Worm (Caenorhabditis elegans) whole organism, late embryonic: Measurements from ENCODE around the gene Y61A9LA.3.

Source experiments
- ama-1 ChIP-seq: fragments of 150-350 bp; optimal IDR thresholded peaks from 2 replicates; lab custom pipeline; 2014
- ceh-19 ChIP-seq: fragments of 200-800 bp; sonication (Bioruptor generic); optimal IDR thresholded peaks from 2 replicates; lab custom pipeline; 2018; ENCODE audit warnings: mild to moderate bottlenecking, missing genetic modification characterization, missing compliant biosample characterization
- ceh-45 ChIP-seq: fragments of 200-800 bp; sonication (Bioruptor generic); IDR thresholded peaks from 2 replicates; pipeline ENCODE4 v1.3.6; 2022; ENCODE audit warnings: missing genetic modification reagents, missing genetic modification characterization, missing compliant biosample characterization
- elt-2 ChIP-seq: sonication (generic microtip); optimal IDR thresholded peaks from 2 replicates; lab custom pipeline; 2016; ENCODE audit warnings: missing genetic modification reagents, missing genetic modification characterization, missing compliant biosample characterization
- fkh-10 ChIP-seq: fragments of 150-350 bp; optimal IDR thresholded peaks from 2 replicates; lab custom pipeline; 2014; ENCODE audit warnings: missing biosample characterization, missing genetic modification reagents, missing genetic modification characterization
- pag-3 ChIP-seq: sonication (generic microtip); optimal IDR thresholded peaks from 2 replicates; lab custom pipeline; 2016; ENCODE audit warnings: missing compliant biosample characterization, missing genetic modification characterization, borderline replicate concordance
- unc-86 ChIP-seq: sonication (generic microtip); optimal IDR thresholded peaks from 2 replicates; lab custom pipeline; 2016; ENCODE audit warnings: missing genetic modification characterization, missing compliant biosample characterization

ce11 chrV:4559701-4560100, 11.2 kb upstream of the Y61A9LA.3 start, which contains the start of gene Y61A9LA.7:
- TF ChIP-seq elt-2 (tag; lab: Kevin White, UChicago) (no peak), ama-1 (lab: Kevin White, UChicago) (no peak), ceh-45 (GFP tag; lab: Robert Waterston, UW) (no peak), fkh-10 (no peak), unc-86 (no peak), pag-3 (tag; lab: Kevin White, UChicago) (no peak), ceh-19 (GFP tag; lab: Kevin White, UChicago) (no peak)
